Worm (Caenorhabditis elegans): ENCODE measurements around the gene skr-8.

DNA sequence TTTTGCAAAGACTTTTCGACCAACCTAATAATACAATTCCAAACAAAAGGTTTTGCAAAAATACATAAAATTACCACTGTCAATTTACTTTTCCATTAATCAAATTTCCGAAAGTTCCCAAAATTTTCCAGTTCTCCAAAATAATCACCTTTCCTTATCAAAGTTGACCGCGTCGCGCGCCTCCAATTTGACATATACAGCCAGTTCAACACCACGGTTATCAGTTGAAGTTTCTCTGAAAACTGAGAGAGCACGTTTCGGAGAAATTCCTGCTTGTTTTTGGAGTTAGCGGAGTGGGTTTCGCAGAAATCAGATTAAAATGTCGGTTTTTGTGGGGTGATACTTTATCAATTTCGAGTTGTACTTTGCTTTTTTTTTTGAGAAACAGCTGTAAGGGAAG is 13.4 kb upstream of the skr-8 start:
- TF ChIP-seq ama-1 (optimal IDR thresholded peaks at IDR 0.05) (no peak), sea-1 (GFP tag; conservative IDR thresholded peaks at IDR 0.05) (no peak)
